Fruit fly (Drosophila melanogaster) ovary, adult (tissue): ENCODE measurements around the gene Glut1.

Source experiments
- CG17801 ChIP-seq: fragments of 200-800 bp; optimal IDR thresholded peaks from 2 replicates; lab custom pipeline; 2019; ENCODE audit warnings: missing biosample characterization, mild to moderate bottlenecking, missing genetic modification characterization, moderate library complexity; ENCODE audit not compliant: partially characterized antibody

Glut1 gene

dm6 chr3L:1041410-1041809, 127.5 kb downstream of the Glut1 start:
- TF ChIP-seq CG17801 (GFP tag; lab: Kevin White, UChicago), result no peak
